Fruit fly (Drosophila melanogaster): ENCODE results near the gene CG7264.

DNA sequence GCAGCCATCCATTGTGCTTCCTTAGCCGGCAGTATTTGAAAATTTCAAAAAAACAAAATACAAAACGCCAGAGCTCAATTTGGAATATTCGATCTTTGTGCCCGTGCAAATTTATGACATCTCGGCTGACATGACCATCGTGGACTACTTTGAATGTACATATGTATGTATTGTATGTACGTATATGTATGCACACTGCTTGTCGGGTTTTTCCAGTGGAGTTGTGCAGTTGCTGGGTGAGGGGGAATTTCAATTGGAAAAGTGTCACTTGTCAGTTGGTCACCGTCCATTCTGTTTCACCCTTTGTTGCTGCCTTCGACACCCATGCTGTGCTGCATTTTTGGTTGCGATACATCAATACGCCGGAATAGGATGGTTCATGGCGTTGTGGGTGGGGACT is 18.9 kb downstream of the CG7264 start, which contains the start of gene CG12521:
- TF ChIP-seq Eip78C (GFP tag), result no peak
- TF ChIP-seq dac (GFP tag; optimal IDR thresholded peaks at IDR 0.05), result no peak
- TF ChIP-seq Sox14 (GFP tag; optimal IDR thresholded peaks at IDR 0.05), result no peak
- no peak for TF ChIP-seq CG3032 (tag; optimal IDR thresholded peaks at IDR 0.05)
- no peak for TF ChIP-seq CG11902 (GFP tag; optimal IDR thresholded peaks at IDR 0.05)
- no peak for TF ChIP-seq Blimp-1 (GFP tag; optimal IDR thresholded peaks at IDR 0.05)
- TF ChIP-seq CG9139 (GFP tag; optimal IDR thresholded peaks at IDR 0.05), result no peak
- no peak for TF ChIP-seq vri (GFP tag; optimal IDR thresholded peaks at IDR 0.05)
- no peak for TF ChIP-seq cyc (GFP tag; optimal IDR thresholded peaks at IDR 0.05)

Data from whole organism, prepupa.